Fruit fly (Drosophila melanogaster) whole organism, wandering third instar larva: ENCODE results near the gene lgs.

Source experiments
- Abd-B ChIP-seq: fragments of >200 bp; optimal IDR thresholded peaks from 2 replicates; lab custom pipeline; 2017; ENCODE audit warnings: missing biosample characterization, missing genetic modification characterization
- CG32264 ChIP-seq: fragments of 200-800 bp; sonication (Bioruptor generic); optimal IDR thresholded peaks from 2 replicates; lab custom pipeline; 2016; ENCODE audit warnings: missing biosample characterization, missing genetic modification characterization
- CG9705 ChIP-seq: fragments of 200-800 bp; sonication (Bioruptor generic); optimal IDR thresholded peaks from 2 replicates; lab custom pipeline; 2018; ENCODE audit warnings: missing biosample characterization, mild to moderate bottlenecking, missing genetic modification characterization
- CrebA ChIP-seq: fragments of 200-800 bp; sonication (Bioruptor generic); optimal IDR thresholded peaks from 2 replicates; lab custom pipeline; 2016; ENCODE audit warnings: missing biosample characterization, mild to moderate bottlenecking, missing genetic modification characterization, borderline replicate concordance
- Dfd ChIP-seq: fragments of >200 bp; optimal IDR thresholded peaks from 2 replicates; lab custom pipeline; 2017; ENCODE audit warnings: missing biosample characterization, missing genetic modification characterization
- Dif ChIP-seq: fragments of 200-275, 200-300 bp; sonication (Bioruptor generic); optimal IDR thresholded peaks from 2 replicates; lab custom pipeline; 2018; ENCODE audit warnings: missing biosample characterization, missing genetic modification characterization; ENCODE audit not compliant: partially characterized antibody
- HLH106 ChIP-seq: fragments of 200-800 bp; optimal IDR thresholded peaks from 3 replicates; lab custom pipeline; 2019; ENCODE audit warnings: missing biosample characterization, mild to moderate bottlenecking, missing genetic modification characterization, moderate library complexity
- Hnf4 ChIP-seq: fragments of 200-800 bp; sonication (Bioruptor generic); optimal IDR thresholded peaks from 2 replicates; lab custom pipeline; 2016; ENCODE audit warnings: missing biosample characterization, mild to moderate bottlenecking, missing genetic modification characterization
- Hr78 ChIP-seq: fragments of >200 bp; optimal IDR thresholded peaks from 2 replicates; lab custom pipeline; 2017; ENCODE audit warnings: missing biosample characterization, missing genetic modification characterization
- Hr83 ChIP-seq: fragments of 200-300 bp; sonication (Bioruptor generic); optimal IDR thresholded peaks from 2 replicates; lab custom pipeline; 2016; ENCODE audit warnings: missing biosample characterization, mild to moderate bottlenecking, missing genetic modification characterization, moderate library complexity; ENCODE audit not compliant: poor library complexity, severe bottlenecking
- Jra ChIP-seq: sonication (Bioruptor generic); optimal IDR thresholded peaks from 2 replicates; lab custom pipeline; 2016; ENCODE audit warnings: missing biosample characterization, missing genetic modification characterization
- Mio ChIP-seq: sonication (Bioruptor generic); optimal IDR thresholded peaks from 2 replicates; lab custom pipeline; 2016; ENCODE audit warnings: missing biosample characterization, missing genetic modification characterization
- Myc ChIP-seq: fragments of >200 bp; optimal IDR thresholded peaks from 2 replicates; lab custom pipeline; 2017
- N ChIP-seq: fragments of >200 bp; optimal IDR thresholded peaks from 2 replicates; lab custom pipeline; 2018; ENCODE audit warnings: missing biosample characterization, missing external identifiers, missing genetic modification characterization
- OdsH ChIP-seq: fragments of 200-800 bp; sonication (Bioruptor generic); optimal IDR thresholded peaks from 2 replicates; lab custom pipeline; 2016; ENCODE audit warnings: missing biosample characterization, mild to moderate bottlenecking, missing genetic modification characterization
- Sp1 ChIP-seq: fragments of 200-800 bp; sonication (Bioruptor generic); optimal IDR thresholded peaks from 3 replicates; lab custom pipeline; 2019; ENCODE audit warnings: missing biosample characterization, mild to moderate bottlenecking, missing genetic modification characterization, moderate library complexity
- Vsx2 ChIP-seq: fragments of 200-300, 225-300 bp; sonication (Bioruptor generic); optimal IDR thresholded peaks from 2 replicates; lab custom pipeline; 2018; ENCODE audit warnings: missing biosample characterization, missing genetic modification characterization; ENCODE audit not compliant: partially characterized antibody
- br ChIP-seq: fragments of 200-800 bp; sonication (Bioruptor generic); optimal IDR thresholded peaks from 2 replicates; lab custom pipeline; 2016; ENCODE audit warnings: missing biosample characterization, missing genetic modification characterization
- brk ChIP-seq: fragments of 200-800 bp; sonication (Bioruptor generic); optimal IDR thresholded peaks from 2 replicates; lab custom pipeline; 2016; ENCODE audit warnings: missing biosample characterization, mild to moderate bottlenecking, missing genetic modification characterization
- dl ChIP-seq, 2 experiments: fragments of 175-275, 200-275 bp in 1 of 2; fragments of 200-275 bp in 1 of 2; sonication (Bioruptor generic); optimal IDR thresholded peaks; lab custom pipeline; 2018; ENCODE audit warnings: mild to moderate bottlenecking in 2 of 2, missing biosample characterization in 2 of 2, missing genetic modification characterization in 2 of 2, moderate library complexity in 2 of 2; ENCODE audit not compliant: partially characterized antibody in 2 of 2, insufficient read depth in 1 of 2
- foxo ChIP-seq, 2 experiments: fragments of 200-800 bp; sonication (Bioruptor generic); optimal IDR thresholded peaks; 2 replicates in 1 of 2; 3 replicates in 1 of 2; lab custom pipeline; 2016 to 2017; ENCODE audit warnings: missing biosample characterization in 2 of 2, missing genetic modification characterization in 2 of 2
- fru ChIP-seq: fragments of 200-800 bp; sonication (Bioruptor generic); optimal IDR thresholded peaks from 3 replicates; lab custom pipeline; 2016; ENCODE audit warnings: missing biosample characterization, mild to moderate bottlenecking, missing genetic modification characterization
- h ChIP-seq: fragments of 200-800 bp; sonication (Bioruptor generic); optimal IDR thresholded peaks from 3 replicates; lab custom pipeline; 2016; ENCODE audit warnings: missing biosample characterization, mild to moderate bottlenecking, missing genetic modification characterization
- jim ChIP-seq: fragments of 175-275, 200-325 bp; sonication (Bioruptor generic); optimal IDR thresholded peaks from 2 replicates; lab custom pipeline; 2016; ENCODE audit warnings: missing biosample characterization, mild to moderate bottlenecking, missing genetic modification characterization
- lola ChIP-seq: fragments of >200 bp; optimal IDR thresholded peaks from 2 replicates; lab custom pipeline; 2017; ENCODE audit warnings: missing biosample characterization, missing genetic modification characterization
- pan ChIP-seq: fragments of >200 bp; optimal IDR thresholded peaks from 2 replicates; lab custom pipeline; 2017
- psq ChIP-seq: fragments of 200-800 bp; sonication (Bioruptor generic); optimal IDR thresholded peaks from 3 replicates; lab custom pipeline; 2017; ENCODE audit warnings: missing biosample characterization, mild to moderate bottlenecking, missing genetic modification characterization, moderate library complexity
- rgr ChIP-seq: fragments of 200-800 bp; sonication (Bioruptor generic); optimal IDR thresholded peaks from 3 replicates; lab custom pipeline; 2016; ENCODE audit warnings: missing biosample characterization, mild to moderate bottlenecking, missing genetic modification characterization
- sage ChIP-seq: fragments of 200-800 bp; sonication (Bioruptor generic); optimal IDR thresholded peaks from 2 replicates; lab custom pipeline; 2016; ENCODE audit warnings: missing biosample characterization, mild to moderate bottlenecking, missing genetic modification characterization
- sv ChIP-seq: fragments of 200-800 bp; sonication (Bioruptor generic); optimal IDR thresholded peaks from 3 replicates; lab custom pipeline; 2016; ENCODE audit warnings: missing biosample characterization, missing genetic modification characterization
- tai ChIP-seq: sonication (Bioruptor generic); optimal IDR thresholded peaks from 2 replicates; lab custom pipeline; 2016; ENCODE audit warnings: missing biosample characterization, missing genetic modification characterization
- woc ChIP-seq: sonication (Bioruptor generic); optimal IDR thresholded peaks from 2 replicates; lab custom pipeline; 2016; ENCODE audit warnings: missing biosample characterization, mild to moderate bottlenecking, missing genetic modification characterization

The lgs gene

dm6 chr4:443592-444257 lies at the start of gene lgs:
TSS of gene lgs (minus strand) at chr4:443911.
- TF ChIP-seq CG32264 (no peak), CG9705 (GFP tag; lab: Kevin White, UChicago) (peak; percentile 0), Abd-B (GFP tag; lab: Kevin White, UChicago) (no peak), Dif (no peak), fru (GFP tag; lab: Kevin White, UChicago) (peak; percentile 66), dl (GFP tag; optimal IDR thresholded peaks at IDR 0.05; lab: Kevin White, UChicago; ENCODE audit: insufficient read depth in 1 of 2, partially characterized antibody in 2 of 2) (no peak), Jra (GFP tag; lab: Kevin White, UChicago) (peak; percentile 28), woc (peak; percentile 71), sage (GFP tag; lab: Kevin White, UChicago) (peak; percentile 26), sv (GFP tag; lab: Kevin White, UChicago) (no peak), Hnf4 (GFP tag; lab: Kevin White, UChicago) (peak; percentile 32), tai (GFP tag; lab: Kevin White, UChicago) (peak; percentile 39)

dm6 chr4:492597-492996 lies 48.9 kb upstream of the lgs start:
- TF ChIP-seq brk (GFP tag; lab: Kevin White, UChicago), result no peak
- no peak for TF ChIP-seq Hr83 (GFP tag; lab: Kevin White, UChicago)
- TF ChIP-seq Abd-B (GFP tag; lab: Kevin White, UChicago), result no peak
- no peak for TF ChIP-seq CG9705 (GFP tag; lab: Kevin White, UChicago)
- TF ChIP-seq OdsH (GFP tag; lab: Kevin White, UChicago), result no peak
- TF ChIP-seq Dif, result no peak
- TF ChIP-seq Jra (GFP tag; lab: Kevin White, UChicago), result no peak
- TF ChIP-seq foxo (GFP tag; optimal IDR thresholded peaks at IDR 0.05; lab: Kevin White, UChicago), result no peak
- TF ChIP-seq tai (GFP tag; lab: Kevin White, UChicago), result no peak
- no peak for TF ChIP-seq Sp1 (GFP tag; lab: Kevin White, UChicago)
- no peak for TF ChIP-seq Vsx2 (GFP tag; lab: Kevin White, UChicago)
- TF ChIP-seq sage (GFP tag; lab: Kevin White, UChicago), result no peak
- TF ChIP-seq pan (lab: Kevin White, UChicago), result no peak
- no peak for TF ChIP-seq lola (GFP tag; lab: Kevin White, UChicago)
- no peak for TF ChIP-seq Myc (lab: Kevin White, UChicago)
- TF ChIP-seq psq (GFP tag; lab: Kevin White, UChicago), result no peak
- no peak for TF ChIP-seq N (GFP tag; lab: Kevin White, UChicago)
- no peak for TF ChIP-seq jim
- no peak for TF ChIP-seq CrebA (GFP tag; lab: Kevin White, UChicago)
- TF ChIP-seq sv (GFP tag; lab: Kevin White, UChicago), result no peak

- no peak for TF ChIP-seq Hr78
- no peak for TF ChIP-seq psq (GFP tag; lab: Kevin White, UChicago)
- TF ChIP-seq Dfd (GFP tag; lab: Kevin White, UChicago), result no peak
- no peak for TF ChIP-seq br
- TF ChIP-seq h (GFP tag; lab: Kevin White, UChicago), result no peak
- TF ChIP-seq lola (GFP tag; lab: Kevin White, UChicago), result no peak
- TF ChIP-seq rgr (GFP tag; lab: Kevin White, UChicago), result no peak
- TF ChIP-seq HLH106, result no peak
- no peak for TF ChIP-seq CG9705 (GFP tag; lab: Kevin White, UChicago)
- no peak for TF ChIP-seq Hnf4 (GFP tag; lab: Kevin White, UChicago)
These were observed 47.1 kb upstream of the lgs start for dm6 chr4:490760-491317.

dm6 chr4:490111-490510 lies 46.4 kb upstream of the lgs start:
- no peak for TF ChIP-seq Mio
- TF ChIP-seq N (GFP tag; lab: Kevin White, UChicago), result no peak
- TF ChIP-seq Abd-B (GFP tag; lab: Kevin White, UChicago), result no peak
- no peak for TF ChIP-seq HLH106
- TF ChIP-seq, all 38 proteins: peak for 0
